Worm (Caenorhabditis elegans) whole organism, L4 larva: ENCODE results near the gene T11G6.2.

Experiments used
- D1046.2 ChIP-seq: fragments of 200-800 bp; sonication (Bioruptor generic); IDR thresholded peaks from 2 replicates; pipeline ENCODE4 v1.3.6; 2022; ENCODE audit warnings: missing genetic modification characterization, missing compliant biosample characterization
- R02D3.7 ChIP-seq: fragments of 150-350 bp; sonication (generic microtip); optimal IDR thresholded peaks from 3 replicates; lab custom pipeline; 2014; ENCODE audit warnings: missing biosample characterization, missing genetic modification characterization
- T26A8.4 ChIP-seq: fragments of 200-800 bp; sonication (Bioruptor generic); IDR thresholded peaks from 2 replicates; pipeline ENCODE4 v1.3.6; 2022; ENCODE audit warnings: missing genetic modification characterization, missing compliant biosample characterization
- Y105C5A.15 ChIP-seq: fragments of 200-800 bp; sonication (Bioruptor generic); IDR thresholded peaks from 2 replicates; pipeline ENCODE4 v1.3.6; 2022; ENCODE audit warnings: missing genetic modification characterization, missing compliant biosample characterization
- ceh-20 ChIP-seq: fragments of 200-800 bp; sonication (Bioruptor generic); IDR thresholded peaks from 2 replicates; pipeline ENCODE4 v1.3.6; 2022; ENCODE audit warnings: missing genetic modification reagents, missing genetic modification characterization, missing compliant biosample characterization
- ceh-28 ChIP-seq: fragments of 150-350 bp; optimal IDR thresholded peaks from 2 replicates; lab custom pipeline; 2014; ENCODE audit warnings: missing biosample characterization, missing genetic modification reagents, missing genetic modification characterization
- ceh-44 ChIP-seq: fragments of 200-800 bp; sonication (Bioruptor generic); IDR thresholded peaks from 2 replicates; pipeline ENCODE4 v1.3.6; 2022; ENCODE audit warnings: missing genetic modification reagents, missing genetic modification characterization, missing compliant biosample characterization
- daf-12 ChIP-seq: fragments of 150-350 bp; optimal IDR thresholded peaks from 2 replicates; lab custom pipeline; 2014; ENCODE audit warnings: missing biosample characterization, missing genetic modification reagents, missing genetic modification characterization
- daf-16 ChIP-seq, 3 experiments: sonication (generic microtip); optimal IDR thresholded peaks; 2 replicates each; lab custom pipeline; 2016 to 2017; ENCODE audit warnings: missing genetic modification characterization in 3 of 3, missing genetic modification reagents in 3 of 3, mild to moderate bottlenecking in 2 of 3, missing compliant biosample characterization in 2 of 3, missing biosample characterization in 1 of 3, moderate library complexity in 1 of 3
- daf-19 ChIP-seq: fragments of 200-800 bp; sonication (Bioruptor generic); conservative IDR thresholded peaks from 2 replicates; pipeline ENCODE4 v1.3.6; 2022; ENCODE audit warnings: missing genetic modification characterization, missing compliant biosample characterization
- dmd-6 ChIP-seq: fragments of 200-800 bp; sonication (Bioruptor generic); IDR thresholded peaks from 2 replicates; pipeline ENCODE4 v1.3.6; 2022; ENCODE audit warnings: missing genetic modification reagents, missing genetic modification characterization, missing compliant biosample characterization
- egl-27 ChIP-seq: sonication (generic microtip); optimal IDR thresholded peaks from 3 replicates; lab custom pipeline; 2017; ENCODE audit warnings: missing biosample characterization, missing genetic modification reagents, missing genetic modification characterization
- egl-43 ChIP-seq: fragments of 200-800 bp; sonication (Bioruptor generic); IDR thresholded peaks from 2 replicates; pipeline ENCODE4 v1.3.6; 2022; ENCODE audit warnings: missing genetic modification reagents, missing genetic modification characterization, missing compliant biosample characterization
- hlh-11 ChIP-seq: fragments of 200-800 bp; sonication (Bioruptor generic); optimal IDR thresholded peaks from 2 replicates; lab custom pipeline; 2018; ENCODE audit warnings: mild to moderate bottlenecking, missing genetic modification characterization, missing compliant biosample characterization
- hlh-30 ChIP-seq: sonication (generic microtip); optimal IDR thresholded peaks from 2 replicates; lab custom pipeline; 2017; ENCODE audit warnings: antibody characterized with exemption, mild to moderate bottlenecking, missing genetic modification characterization, missing compliant biosample characterization; ENCODE audit not compliant: insufficient read depth
- hmg-1.1 ChIP-seq: fragments of 200-800 bp; sonication (Bioruptor generic); IDR thresholded peaks from 2 replicates; pipeline ENCODE4 v1.3.6; 2022; ENCODE audit warnings: missing genetic modification reagents, missing genetic modification characterization, missing compliant biosample characterization
- lin-13 ChIP-seq: fragments of 150-350 bp; optimal IDR thresholded peaks from 2 replicates; lab custom pipeline; 2014; ENCODE audit warnings: missing biosample characterization, missing genetic modification reagents, missing genetic modification characterization
- lir-3 ChIP-seq: sonication (generic microtip); optimal IDR thresholded peaks from 2 replicates; lab custom pipeline; 2016; ENCODE audit warnings: mild to moderate bottlenecking, missing genetic modification characterization, missing compliant biosample characterization
- madf-5 ChIP-seq, 2 experiments: fragments of 200-800 bp; sonication (Bioruptor generic); IDR thresholded peaks; 2 replicates each; pipeline ENCODE4 v1.3.6; 2022; ENCODE audit warnings: missing compliant biosample characterization in 2 of 2, missing genetic modification characterization in 2 of 2
- madf-9 ChIP-seq: fragments of 200-800 bp; sonication (Bioruptor generic); conservative IDR thresholded peaks from 2 replicates; pipeline ENCODE4 v1.3.6; 2022; ENCODE audit warnings: missing genetic modification reagents, missing genetic modification characterization, missing compliant biosample characterization
- mdt-29 ChIP-seq: fragments of 200-800 bp; sonication (Bioruptor generic); IDR thresholded peaks from 2 replicates; pipeline ENCODE4 v1.3.6; 2022; ENCODE audit warnings: missing genetic modification reagents, missing genetic modification characterization, missing compliant biosample characterization
- nhr-102 ChIP-seq: sonication (generic microtip); optimal IDR thresholded peaks from 2 replicates; lab custom pipeline; 2016; ENCODE audit warnings: mild to moderate bottlenecking, missing genetic modification characterization, moderate library complexity, missing compliant biosample characterization
- nhr-11 ChIP-seq: fragments of 150-350 bp; optimal IDR thresholded peaks from 2 replicates; lab custom pipeline; 2014; ENCODE audit warnings: missing biosample characterization, missing genetic modification characterization
- nhr-25 ChIP-seq: sonication (generic microtip); optimal IDR thresholded peaks from 2 replicates; lab custom pipeline; 2017; ENCODE audit warnings: missing genetic modification characterization, mild to moderate bottlenecking, missing compliant biosample characterization, antibody characterized with exemption, moderate library complexity, borderline replicate concordance; ENCODE audit not compliant: insufficient read depth
- nhr-76 ChIP-seq: fragments of 150-350 bp; optimal IDR thresholded peaks from 2 replicates; lab custom pipeline; 2014; ENCODE audit warnings: missing biosample characterization, missing genetic modification characterization
- pha-4 ChIP-seq, 2 experiments: fragments of 150-350 bp in 1 of 2; fragments of 200-800 bp in 1 of 2; sonication (Bioruptor generic) in 1 of 2; IDR thresholded peaks in 1 of 2; optimal IDR thresholded peaks in 1 of 2; 2 replicates each; pipeline versions ENCODE4 v1.3.6 to Lab custom; 2014 to 2022; ENCODE audit warnings: missing genetic modification characterization in 2 of 2, missing genetic modification reagents in 2 of 2, missing biosample characterization in 1 of 2, missing compliant biosample characterization in 1 of 2
- php-3 ChIP-seq: fragments of 200-800 bp; sonication (Bioruptor generic); IDR thresholded peaks from 2 replicates; pipeline ENCODE4 v1.3.6; 2022; ENCODE audit warnings: missing genetic modification reagents, missing genetic modification characterization, missing compliant biosample characterization
- rbr-2 ChIP-seq: sonication (generic microtip); optimal IDR thresholded peaks from 2 replicates; lab custom pipeline; 2016; ENCODE audit warnings: missing genotype, missing genetic modification characterization, missing compliant biosample characterization
- tag-97 ChIP-seq: fragments of 200-800 bp; sonication (Bioruptor generic); IDR thresholded peaks from 2 replicates; pipeline ENCODE4 v1.3.6; 2022; ENCODE audit warnings: missing genetic modification characterization, missing compliant biosample characterization
- unc-130 ChIP-seq: sonication (generic microtip); optimal IDR thresholded peaks from 2 replicates; lab custom pipeline; 2016; ENCODE audit warnings: missing genetic modification reagents, missing genetic modification characterization, missing compliant biosample characterization
- unc-62 ChIP-seq, 3 experiments: fragments of 150-350 bp in 1 of 3; sonication (generic microtip); optimal IDR thresholded peaks in 2 of 3; peaks in 1 of 3; 1 replicate in 1 of 3; 2 replicates in 2 of 3; lab custom pipeline; 2014 to 2017; ENCODE audit warnings: missing biosample characterization in 3 of 3, missing genetic modification characterization in 3 of 3, missing genetic modification reagents in 3 of 3, missing genotype in 1 of 3
- zag-1 ChIP-seq: fragments of 150-350 bp; optimal IDR thresholded peaks from 2 replicates; lab custom pipeline; 2014; ENCODE audit warnings: missing biosample characterization, missing genetic modification characterization
- zip-11 ChIP-seq: fragments of 200-800 bp; sonication (Bioruptor generic); IDR thresholded peaks from 2 replicates; pipeline ENCODE4 v1.3.6; 2022; ENCODE audit warnings: missing genetic modification characterization, missing compliant biosample characterization
- zip-2 ChIP-seq: fragments of 150-350 bp; optimal IDR thresholded peaks from 2 replicates; lab custom pipeline; 2014; ENCODE audit warnings: missing biosample characterization, missing genetic modification characterization
- ztf-7 ChIP-seq: fragments of 150-350 bp; optimal IDR thresholded peaks from 2 replicates; lab custom pipeline; 2014; ENCODE audit warnings: missing biosample characterization, missing genetic modification characterization

Gene T11G6.2

DNA sequence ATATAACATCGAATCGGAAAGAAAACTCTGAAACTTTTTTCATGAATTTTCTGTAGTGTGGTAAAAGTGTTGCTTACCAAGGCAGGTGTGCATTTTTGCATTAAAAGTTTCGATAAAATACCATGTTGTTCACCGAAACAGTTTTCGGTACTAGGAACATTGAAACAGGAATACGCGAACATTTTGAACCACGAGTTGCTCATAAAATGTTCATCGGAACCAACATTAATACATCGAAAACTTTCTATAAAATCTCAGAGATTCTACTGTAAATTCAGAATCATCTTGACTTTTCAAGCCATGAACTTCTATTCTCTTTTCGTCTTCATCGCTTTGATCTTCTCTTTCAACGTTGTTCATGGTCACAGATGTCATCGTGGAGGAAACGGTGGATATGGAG lies 22.0 kb upstream of the T11G6.2 start, which contains the start of gene fipr-15:
Gene fipr-15, plus strand, starts transcription at position 301 of the 400 bp plus-strand sequence.
- TF ChIP-seq nhr-25 (tag; lab: Kevin White, UChicago) (no peak), hmg-1.1 (GFP tag; lab: Robert Waterston, UW) (no peak)

DNA sequence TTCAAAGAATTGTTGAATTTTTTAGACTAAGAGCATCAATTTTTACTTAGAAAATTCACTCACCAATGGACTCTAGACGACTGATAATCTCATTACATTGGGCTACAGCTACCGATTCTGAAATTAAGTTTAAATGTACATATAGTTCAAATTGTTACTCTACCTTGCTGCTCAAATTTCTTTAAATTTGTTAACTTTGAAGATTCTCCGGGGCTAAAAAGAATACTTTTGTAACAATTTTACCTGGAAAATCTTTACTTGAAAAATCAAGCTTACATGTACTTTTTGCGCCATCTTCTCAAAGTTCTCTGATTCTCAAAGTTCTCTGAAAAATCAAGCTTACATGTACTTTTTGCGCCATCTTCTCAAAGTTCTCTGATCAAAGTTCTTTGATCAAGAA lies 21.2 kb upstream of the T11G6.2 start, which contains the start of gene sdz-13:
Gene sdz-13, minus strand, starts transcription at position 101 of the 400 bp plus-strand sequence.
- no peak for TF ChIP-seq madf-9
- TF ChIP-seq, all 104 proteins: peak for 0

DNA sequence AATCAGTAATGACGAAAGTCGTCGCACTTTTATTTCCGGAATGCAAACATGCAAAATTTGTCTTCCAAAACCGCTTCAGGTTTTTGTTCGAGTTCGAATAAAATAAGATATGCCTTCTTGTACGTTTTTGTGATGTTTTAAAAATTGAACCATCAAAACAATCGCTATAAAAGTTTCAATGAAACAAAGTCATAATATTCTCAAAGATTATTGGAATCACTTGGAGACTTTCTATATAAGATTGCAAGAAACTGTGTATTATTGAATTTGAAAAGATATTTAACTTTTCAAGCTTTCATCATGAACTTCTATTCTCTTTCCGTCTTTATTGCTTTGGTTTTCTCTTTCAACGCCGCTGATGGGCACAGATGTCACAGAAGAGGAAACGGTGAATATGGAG lies 18.5 kb upstream of the T11G6.2 start, which contains the start of gene fipr-14:
Gene fipr-14, plus strand, starts transcription at position 301 of the 400 bp plus-strand sequence.
- TF ChIP-seq daf-19 (GFP tag; lab: Robert Waterston, UW) (no peak), unc-62 (GFP tag; optimal IDR thresholded peaks at IDR 0.05 in 1 of 2; lab: Kevin White, UChicago) (peak in 1 of 2 experiments; percentile 65), unc-62 (tag; optimal IDR thresholded peaks at IDR 0.05; lab: Kevin White, UChicago) (no peak), php-3 (GFP tag; lab: Robert Waterston, UW) (no peak), ceh-44 (GFP tag; lab: Robert Waterston, UW) (no peak), ceh-28 (no peak)

DNA sequence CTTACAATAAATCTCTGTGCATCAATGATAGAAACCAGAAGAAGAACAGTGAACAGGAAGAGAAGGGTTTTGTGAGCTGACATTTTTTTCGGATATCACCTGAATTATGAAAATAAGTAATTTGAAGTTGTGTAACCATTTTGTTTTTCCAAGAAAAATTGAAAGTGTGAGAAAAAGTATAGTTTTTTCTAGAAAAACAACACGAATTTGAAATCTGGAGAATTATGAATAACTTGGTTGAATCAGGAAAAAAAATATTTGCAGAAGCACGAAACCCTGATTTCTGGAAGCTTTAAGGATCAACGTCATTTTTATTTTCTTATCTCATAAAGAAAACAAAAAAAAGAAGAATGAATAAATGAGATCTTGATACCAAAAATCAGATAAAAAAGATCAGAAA lies 16.2 kb upstream of the T11G6.2 start, which contains the start of gene F13E9.12:
Gene F13E9.12, minus strand, starts transcription at position 101 of the 400 bp plus-strand sequence.
- no peak for TF ChIP-seq zip-2 (tag; lab: Kevin White, UChicago)
- no peak for TF ChIP-seq nhr-25 (tag; lab: Kevin White, UChicago)
- TF ChIP-seq nhr-102 (tag; lab: Kevin White, UChicago), result no peak
- TF ChIP-seq egl-43 (GFP tag; lab: Robert Waterston, UW), result no peak
- no peak for TF ChIP-seq daf-16 (GFP tag; optimal IDR thresholded peaks at IDR 0.05; lab: Kevin White, UChicago)
- TF ChIP-seq daf-16 (tag; optimal IDR thresholded peaks at IDR 0.05; lab: Kevin White, UChicago), result no peak
- TF ChIP-seq hmg-1.1 (GFP tag; lab: Robert Waterston, UW), result no peak
- TF ChIP-seq nhr-76 (tag; lab: Kevin White, UChicago), result no peak
- no peak for TF ChIP-seq hlh-11
- no peak for TF ChIP-seq D1046.2
- TF ChIP-seq T26A8.4 (GFP tag; lab: Robert Waterston, UW), result no peak
- no peak for TF ChIP-seq hlh-30 (tag; lab: Kevin White, UChicago)
- no peak for TF ChIP-seq mdt-29
- TF ChIP-seq zip-11 (GFP tag; lab: Robert Waterston, UW), result no peak
- TF ChIP-seq ceh-20 (GFP tag; lab: Robert Waterston, UW), result no peak
- no peak for TF ChIP-seq zag-1 (tag; lab: Kevin White, UChicago)
- TF ChIP-seq daf-19 (GFP tag; lab: Robert Waterston, UW), result no peak
- no peak for TF ChIP-seq tag-97 (GFP tag; lab: Robert Waterston, UW)
- TF ChIP-seq R02D3.7 (tag; lab: Kevin White, UChicago), result no peak
- TF ChIP-seq, all 104 proteins: peak for 0

DNA sequence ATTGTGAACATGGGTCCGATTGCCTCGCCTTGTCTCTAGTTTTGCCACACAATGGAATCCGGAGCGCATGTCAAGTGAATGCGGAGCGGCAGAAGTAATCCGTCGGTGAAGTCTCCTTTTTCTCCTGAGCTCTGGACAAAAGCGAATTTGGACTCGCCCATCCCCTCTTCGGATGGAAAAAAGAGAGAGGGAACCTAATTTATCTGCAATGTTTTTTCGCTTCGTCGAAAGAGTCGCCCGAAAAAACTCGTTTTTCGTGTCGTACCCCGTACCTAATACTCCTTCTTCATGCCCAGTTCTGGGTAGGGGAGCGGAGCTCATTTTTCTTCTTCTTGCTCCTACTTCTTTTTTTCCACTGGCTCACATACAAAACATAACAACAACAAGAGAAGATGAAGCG lies 11.9 kb upstream of the T11G6.2 start:
- TF ChIP-seq Y105C5A.15 (GFP tag; lab: Robert Waterston, UW) (no peak), unc-130 (no peak), lir-3 (tag; lab: Kevin White, UChicago) (no peak), ceh-20 (GFP tag; lab: Robert Waterston, UW) (no peak), unc-62 (GFP tag; optimal IDR thresholded peaks at IDR 0.05 in 1 of 2; lab: Kevin White, UChicago) (no peak), unc-62 (tag; optimal IDR thresholded peaks at IDR 0.05; lab: Kevin White, UChicago) (no peak), ztf-7 (tag; lab: Kevin White, UChicago) (no peak), egl-27 (tag; lab: Kevin White, UChicago) (no peak), dmd-6 (GFP tag; lab: Robert Waterston, UW) (no peak), rbr-2 (no peak), madf-5 (GFP tag; IDR thresholded peaks at IDR 0.05; lab: Robert Waterston, UW) (no peak), pha-4 (GFP tag; IDR thresholded peaks at IDR 0.05; lab: Robert Waterston, UW) (no peak), pha-4 (tag; optimal IDR thresholded peaks at IDR 0.05; lab: Kevin White, UChicago) (no peak), daf-12 (no peak), lin-13 (GFP tag; lab: Kevin White, UChicago) (no peak), nhr-11 (tag; lab: Kevin White, UChicago) (no peak), R02D3.7 (tag; lab: Kevin White, UChicago) (no peak)
- TF ChIP-seq, all 104 proteins: peak for 0
